Fruit fly (Drosophila melanogaster) whole organism, embryonic: ENCODE data around the gene Socs36E.
A peak's percentile ranks its signal among the peaks of the same experiment; 100 is the strongest.

ENCODE experiments used
- Antp ChIP-seq: fragments of 200-800 bp; sonication (Bioruptor generic); optimal IDR thresholded peaks from 3 replicates; lab custom pipeline; 2016; ENCODE audit warnings: missing biosample characterization, missing genetic modification characterization
- Atf6 ChIP-seq: fragments of 200-800 bp; sonication (Bioruptor generic); IDR thresholded peaks from 2 replicates; pipeline ENCODE4 v1.3.6; 2022; ENCODE audit warnings: missing biosample characterization, missing genetic modification characterization
- Blimp-1 ChIP-seq: fragments of 200-800 bp; sonication (Bioruptor generic); optimal IDR thresholded peaks from 3 replicates; lab custom pipeline; 2018; ENCODE audit warnings: missing biosample characterization, missing genetic modification characterization, mild to moderate bottlenecking, moderate library complexity, missing genetic modification reagents
- CG10274 ChIP-seq: fragments of 200-800 bp; sonication (Bioruptor generic); optimal IDR thresholded peaks from 3 replicates; lab custom pipeline; 2017; ENCODE audit warnings: missing biosample characterization, mild to moderate bottlenecking, missing genetic modification characterization
- CG10979 ChIP-seq: fragments of 200-800 bp; sonication (Bioruptor generic); optimal IDR thresholded peaks from 2 replicates; lab custom pipeline; 2018; ENCODE audit warnings: missing biosample characterization, mild to moderate bottlenecking, missing genetic modification characterization, moderate library complexity
- CG11093 ChIP-seq: fragments of 200-800 bp; sonication (Bioruptor generic); IDR thresholded peaks from 3 replicates; pipeline ENCODE4 v1.3.6; 2022; ENCODE audit warnings: missing biosample characterization, missing genetic modification characterization
- CG11695 ChIP-seq: fragments of 200-800 bp; sonication (Bioruptor generic); IDR thresholded peaks from 3 replicates; pipeline ENCODE4 v1.3.6; 2022; ENCODE audit warnings: missing biosample characterization, missing genetic modification characterization
- CG12071 ChIP-seq: fragments of 200-800 bp; sonication (Bioruptor generic); optimal IDR thresholded peaks from 3 replicates; lab custom pipeline; 2018; ENCODE audit warnings: missing biosample characterization, mild to moderate bottlenecking, missing genetic modification characterization
- CG14014 ChIP-seq: fragments of 200-800 bp; sonication (Bioruptor generic); IDR thresholded peaks from 2 replicates; pipeline ENCODE4 v1.3.6; 2022; ENCODE audit warnings: missing biosample characterization, missing genetic modification characterization
- CG18011 ChIP-seq: fragments of 200-800 bp; sonication (Bioruptor generic); optimal IDR thresholded peaks from 2 replicates; lab custom pipeline; 2017; ENCODE audit warnings: missing biosample characterization, missing genetic modification characterization, mild to moderate bottlenecking, moderate library complexity, missing genotype
- CG18262 ChIP-seq: fragments of 200-800 bp; optimal IDR thresholded peaks from 3 replicates; lab custom pipeline; 2019; ENCODE audit warnings: missing biosample characterization, mild to moderate bottlenecking, missing genetic modification characterization, moderate library complexity
- CG2678 ChIP-seq: fragments of 200-800 bp; sonication (Bioruptor generic); optimal IDR thresholded peaks from 3 replicates; lab custom pipeline; 2019; ENCODE audit warnings: missing biosample characterization, mild to moderate bottlenecking, missing genetic modification characterization, moderate library complexity
- CG31388 ChIP-seq: fragments of 200-800 bp; sonication (Bioruptor generic); optimal IDR thresholded peaks from 2 replicates; lab custom pipeline; 2016; ENCODE audit warnings: missing biosample characterization, missing genetic modification characterization
- CG3163 ChIP-seq: fragments of 200-800 bp; sonication (Bioruptor generic); optimal IDR thresholded peaks from 3 replicates; lab custom pipeline; 2016; ENCODE audit warnings: missing biosample characterization, missing genetic modification characterization
- CG7271 ChIP-seq: fragments of 200-800 bp; sonication (Bioruptor generic); optimal IDR thresholded peaks from 2 replicates; lab custom pipeline; 2018; ENCODE audit warnings: missing biosample characterization, mild to moderate bottlenecking, missing genetic modification characterization, moderate library complexity
- CG7556 ChIP-seq: fragments of 200-800 bp; sonication (Bioruptor generic); optimal IDR thresholded peaks from 2 replicates; lab custom pipeline; 2017; ENCODE audit warnings: missing biosample characterization, mild to moderate bottlenecking, missing genetic modification characterization
- CG8290 ChIP-seq, 3 experiments: fragments of 200-800 bp; sonication (Bioruptor generic); optimal IDR thresholded peaks; 2 replicates each; lab custom pipeline; 2016 to 2019; ENCODE audit warnings: missing biosample characterization in 3 of 3, missing genetic modification characterization in 3 of 3, mild to moderate bottlenecking in 2 of 3, moderate library complexity in 1 of 3
- CG9797 ChIP-seq: fragments of 200-800 bp; sonication (Bioruptor generic); optimal IDR thresholded peaks from 3 replicates; lab custom pipeline; 2018; ENCODE audit warnings: missing biosample characterization, mild to moderate bottlenecking, missing genetic modification characterization
- CG9817 ChIP-seq: fragments of 200-800 bp; sonication (Bioruptor generic); optimal IDR thresholded peaks from 2 replicates; lab custom pipeline; 2018; ENCODE audit warnings: missing biosample characterization, mild to moderate bottlenecking, missing genetic modification characterization, moderate library complexity
- CG9932 ChIP-seq: fragments of 200-800 bp; sonication (Bioruptor generic); IDR thresholded peaks from 2 replicates; pipeline ENCODE4 v1.3.6; 2022; ENCODE audit warnings: missing biosample characterization, missing genetic modification characterization
- Dip3 ChIP-seq: fragments of 200-800 bp; sonication (Bioruptor generic); optimal IDR thresholded peaks from 3 replicates; lab custom pipeline; 2016; ENCODE audit warnings: missing biosample characterization, missing genetic modification characterization
- Dll ChIP-seq: fragments of 200-800 bp; sonication (Bioruptor generic); IDR thresholded peaks from 4 replicates; pipeline ENCODE4 v1.3.6; 2022; ENCODE audit warnings: missing biosample characterization, missing genetic modification characterization; ENCODE audit not compliant: partially characterized antibody
- Fer3 ChIP-seq: fragments of 200-800 bp; sonication (Bioruptor generic); optimal IDR thresholded peaks from 2 replicates; lab custom pipeline; 2018; ENCODE audit warnings: missing biosample characterization, mild to moderate bottlenecking, missing genetic modification characterization, moderate library complexity
- Gsc ChIP-seq: fragments of 200-800 bp; sonication (Bioruptor generic); IDR thresholded peaks from 2 replicates; pipeline ENCODE4 v1.3.6; 2022; ENCODE audit warnings: missing biosample characterization, missing genetic modification characterization
- Gug ChIP-seq: fragments of 200-800 bp; sonication (Bioruptor generic); IDR thresholded peaks from 4 replicates; pipeline ENCODE4 v1.3.6; 2022; ENCODE audit warnings: missing biosample characterization, missing genetic modification characterization
- Hey ChIP-seq: fragments of 200-800 bp; sonication (Bioruptor generic); optimal IDR thresholded peaks from 3 replicates; lab custom pipeline; 2018; ENCODE audit warnings: missing biosample characterization, mild to moderate bottlenecking, missing genetic modification characterization
- Mad ChIP-seq: fragments of 200-800 bp; sonication (Bioruptor generic); optimal IDR thresholded peaks from 2 replicates; lab custom pipeline; 2016; ENCODE audit warnings: missing biosample characterization, missing genetic modification characterization
- Rx ChIP-seq: fragments of 200-800 bp; sonication (Bioruptor generic); IDR thresholded peaks from 2 replicates; pipeline ENCODE4 v1.3.6; 2022; ENCODE audit warnings: missing biosample characterization, missing genetic modification characterization
- ac ChIP-seq: fragments of 200-800 bp; sonication (Bioruptor generic); optimal IDR thresholded peaks from 3 replicates; lab custom pipeline; 2017; ENCODE audit warnings: missing biosample characterization, mild to moderate bottlenecking, missing genetic modification characterization
- ara ChIP-seq: fragments of 200-800 bp; sonication (Bioruptor generic); IDR thresholded peaks from 2 replicates; pipeline ENCODE4 v1.3.6; 2022; ENCODE audit warnings: missing biosample characterization, missing genetic modification characterization
- bab2 ChIP-seq: fragments of 200-800 bp; sonication (Bioruptor generic); optimal IDR thresholded peaks from 2 replicates; lab custom pipeline; 2016; ENCODE audit warnings: missing biosample characterization, missing genetic modification characterization
- cg ChIP-seq: fragments of 200-800 bp; sonication (Bioruptor generic); optimal IDR thresholded peaks from 3 replicates; lab custom pipeline; 2019; ENCODE audit warnings: missing biosample characterization, mild to moderate bottlenecking, missing genetic modification characterization, moderate library complexity
- corto ChIP-seq: fragments of 200-800 bp; sonication (Bioruptor generic); optimal IDR thresholded peaks from 2 replicates; lab custom pipeline; 2016; ENCODE audit warnings: missing biosample characterization, mild to moderate bottlenecking, missing genetic modification characterization, moderate library complexity
- da ChIP-seq: fragments of 200-800 bp; sonication (Bioruptor generic); optimal IDR thresholded peaks from 2 replicates; lab custom pipeline; 2016; ENCODE audit warnings: missing biosample characterization, missing genetic modification characterization
- ems ChIP-seq: fragments of 200-800 bp; sonication (Bioruptor generic); optimal IDR thresholded peaks from 3 replicates; lab custom pipeline; 2016; ENCODE audit warnings: missing biosample characterization, missing genetic modification characterization
- gem ChIP-seq: fragments of 200-800 bp; sonication (Bioruptor generic); optimal IDR thresholded peaks from 2 replicates; lab custom pipeline; 2019; ENCODE audit warnings: missing biosample characterization, mild to moderate bottlenecking, missing genetic modification characterization, moderate library complexity
- ind ChIP-seq: fragments of 200-800 bp; sonication (Bioruptor generic); optimal IDR thresholded peaks from 3 replicates; lab custom pipeline; 2016; ENCODE audit warnings: missing biosample characterization, missing genetic modification characterization
- kni ChIP-seq: fragments of 200-800 bp; sonication (Bioruptor generic); optimal IDR thresholded peaks from 3 replicates; lab custom pipeline; 2017; ENCODE audit warnings: mild to moderate bottlenecking, missing biosample characterization, missing genetic modification reagents, missing genetic modification characterization
- lov ChIP-seq, 2 experiments: fragments of 200-800 bp in 1 of 2; fragments of >200 bp in 1 of 2; sonication (Bioruptor generic) in 1 of 2; IDR thresholded peaks in 1 of 2; optimal IDR thresholded peaks in 1 of 2; 2 replicates in 1 of 2; 3 replicates in 1 of 2; pipeline versions ENCODE4 v1.3.6 to Lab custom; 2017 to 2022; ENCODE audit warnings: missing biosample characterization in 1 of 2, missing genetic modification characterization in 1 of 2
- otp ChIP-seq: fragments of 200-800 bp; sonication (Bioruptor generic); IDR thresholded peaks from 3 replicates; pipeline ENCODE4, ENCODE4 v1.3.6; 2022; ENCODE audit warnings: missing biosample characterization, missing genetic modification characterization
- phol ChIP-seq: fragments of 200-800 bp; sonication (Bioruptor generic); optimal IDR thresholded peaks from 3 replicates; lab custom pipeline; 2018; ENCODE audit warnings: missing biosample characterization, mild to moderate bottlenecking, missing genetic modification characterization, moderate library complexity
- sima ChIP-seq: fragments of 200-800 bp; sonication (Bioruptor generic); optimal IDR thresholded peaks from 2 replicates; lab custom pipeline; 2016; ENCODE audit warnings: missing biosample characterization, missing genetic modification characterization
- sisA ChIP-seq: fragments of 200-800 bp; sonication (Bioruptor generic); IDR thresholded peaks from 2 replicates; pipeline ENCODE4 v1.3.6; 2022; ENCODE audit warnings: missing biosample characterization, missing genetic modification characterization
- sr ChIP-seq: fragments of 200-800 bp; sonication (Bioruptor generic); IDR thresholded peaks from 3 replicates; pipeline ENCODE4 v1.3.6; 2022; ENCODE audit warnings: missing biosample characterization, missing genetic modification characterization
- tin ChIP-seq: fragments of 200-800 bp; sonication (Bioruptor generic); optimal IDR thresholded peaks from 3 replicates; lab custom pipeline; 2016; ENCODE audit warnings: missing biosample characterization, missing genetic modification characterization
- toy ChIP-seq: fragments of 200-800 bp; sonication (Bioruptor generic); IDR thresholded peaks from 2 replicates; pipeline ENCODE4 v1.3.6; 2022; ENCODE audit warnings: missing biosample characterization, missing genetic modification characterization
- unc-4 ChIP-seq: fragments of 200-800 bp; sonication (Bioruptor generic); IDR thresholded peaks from 2 replicates; pipeline ENCODE4 v1.3.6; 2022; ENCODE audit warnings: missing biosample characterization, missing genetic modification characterization; ENCODE audit not compliant: partially characterized antibody
- vnd ChIP-seq: fragments of 200-800 bp; sonication (Bioruptor generic); IDR thresholded peaks from 3 replicates; pipeline ENCODE4 v1.3.6; 2022; ENCODE audit warnings: missing biosample characterization, missing genetic modification characterization; ENCODE audit not compliant: partially characterized antibody

The Socs36E gene

DNA sequence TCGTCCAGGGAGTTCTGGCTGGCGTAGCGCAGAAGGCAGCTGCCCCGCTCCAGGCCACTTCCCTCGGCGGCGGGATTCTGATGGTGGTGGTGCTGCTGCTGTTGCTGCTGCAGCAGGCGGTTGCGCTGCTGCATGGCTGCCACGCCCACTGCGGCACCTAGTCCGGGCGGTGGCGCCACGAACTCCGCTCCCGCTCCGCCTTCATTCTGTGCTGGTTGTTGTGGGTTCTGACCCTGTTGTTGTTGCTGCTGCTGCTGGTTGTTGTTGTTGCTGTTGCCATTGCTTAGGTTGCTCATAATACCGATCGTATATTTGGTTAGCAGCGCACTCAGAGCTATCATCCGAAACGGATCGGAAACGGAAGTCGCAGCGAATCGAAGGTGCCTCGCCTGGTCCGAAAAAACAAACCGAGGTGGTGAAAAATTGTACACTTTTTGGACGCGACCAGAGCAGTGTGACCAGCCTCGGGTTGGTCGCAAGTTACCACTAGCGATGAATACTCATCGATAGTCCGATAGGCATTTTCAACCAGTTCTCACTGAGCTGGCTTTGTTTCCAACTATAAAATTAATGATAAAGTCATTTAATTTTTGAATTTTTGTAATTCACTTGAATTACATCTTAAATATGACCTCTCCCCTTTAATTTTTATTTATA is 14.5 kb downstream of the Socs36E start, which contains the start of gene kel (continued):
- TF ChIP-seq Dip3 (GFP tag; lab: Kevin White, UChicago) (no peak), ara (GFP tag; lab: Robert Waterston, UW) (0 out of 2 replicates have a peak, but pooled peaks have one; percentile 12), CG9932 (peak; percentile 57), Blimp-1 (GFP tag; lab: Kevin White, UChicago) (peak; percentile 13), sr (GFP tag; lab: Robert Waterston, UW) (0 out of 3 replicates have a peak, but pooled peaks have one; percentile 9), Gug (GFP tag; lab: Robert Waterston, UW) (no peak; the same call in 3 of the 4 replicates), Gsc (GFP tag; lab: Robert Waterston, UW) (no peak), Rx (GFP tag; lab: Robert Waterston, UW) (no peak), CG2678 (tag; lab: Kevin White, UChicago) (peak; percentile 31), gem (tag; lab: Kevin White, UChicago) (peak; percentile 56), unc-4 (GFP tag; lab: Robert Waterston, UW) (peak; percentile 77), cg (GFP tag; lab: Kevin White, UChicago) (no peak), CG14014 (GFP tag; lab: Robert Waterston, UW) (no peak), CG9817 (tag; lab: Kevin White, UChicago) (no peak), otp (peak; percentile 68; the same call in 1 of the 3 replicates), phol (tag; lab: Kevin White, UChicago) (peak; percentile 50), lov (optimal IDR thresholded peaks at IDR 0.05; lab: Kevin White, UChicago) (no peak), lov (GFP tag; IDR thresholded peaks at IDR 0.05; lab: Robert Waterston, UW) (peak; percentile 50; the same call in 1 of the 3 replicates), CG11093 (GFP tag; lab: Robert Waterston, UW) (no peak; the same call in 2 of the 3 replicates), kni (no peak), CG8290 (GFP tag; optimal IDR thresholded peaks at IDR 0.05; lab: Kevin White, UChicago) (peak; percentile 13), CG8290 (tag; optimal IDR thresholded peaks at IDR 0.05; lab: Kevin White, UChicago) (peak; percentile 21 to 82), Mad (GFP tag; lab: Kevin White, UChicago) (peak; percentile 15), CG7556 (GFP tag; lab: Kevin White, UChicago) (peak; percentile 10), Hey (tag; lab: Kevin White, UChicago) (no peak), CG18262 (tag; lab: Kevin White, UChicago) (peak; percentile 34), corto (no peak), toy (GFP tag; lab: Robert Waterston, UW) (no peak), Fer3 (tag; lab: Kevin White, UChicago) (peak; percentile 49), bab2 (GFP tag; lab: Kevin White, UChicago) (peak; percentile 16), ac (peak; percentile 24), Atf6 (GFP tag; lab: Robert Waterston, UW) (0 out of 2 replicates have a peak, but pooled peaks have one; percentile 36), ind (GFP tag; lab: Kevin White, UChicago) (peak; percentile 19), Antp (GFP tag; lab: Kevin White, UChicago) (no peak), tin (GFP tag; lab: Kevin White, UChicago) (peak; percentile 16), CG18011 (no peak), sima (no peak), CG12071 (GFP tag; lab: Kevin White, UChicago) (peak; percentile 69), ems (GFP tag; lab: Kevin White, UChicago) (peak; percentile 49), CG10274 (GFP tag; lab: Kevin White, UChicago) (no peak), CG7271 (tag; lab: Kevin White, UChicago) (peak; percentile 88), CG3163 (GFP tag; lab: Kevin White, UChicago) (peak; percentile 23), CG11695 (GFP tag; lab: Robert Waterston, UW) (0 out of 3 replicates have a peak, but pooled peaks have one; percentile 22), da (no peak), CG10979 (tag; lab: Kevin White, UChicago) (peak; percentile 50), Dll (peak; percentile 73), sisA (GFP tag; lab: Robert Waterston, UW) (no peak), CG9797 (GFP tag; lab: Kevin White, UChicago) (peak; percentile 90), CG31388 (GFP tag; lab: Kevin White, UChicago) (no peak), vnd (GFP tag; lab: Robert Waterston, UW) (peak; percentile 68)
